Fruit fly (Drosophila melanogaster) whole organism, embryonic: ENCODE measurements around the gene in.

Experiments
- Adf1 ChIP-seq: fragments of 200-800 bp; sonication (Bioruptor generic); IDR thresholded peaks from 2 replicates; pipeline ENCODE4 v1.3.6; 2022; ENCODE audit warnings: missing biosample characterization, missing genetic modification characterization
- Atf-2 ChIP-seq: fragments of 200-800 bp; sonication (Bioruptor generic); optimal IDR thresholded peaks from 2 replicates; lab custom pipeline; 2016; ENCODE audit warnings: missing biosample characterization, missing genetic modification characterization
- B-H2 ChIP-seq: fragments of 200-800 bp; sonication (Bioruptor generic); optimal IDR thresholded peaks from 2 replicates; lab custom pipeline; 2018; ENCODE audit warnings: missing biosample characterization, mild to moderate bottlenecking, missing genetic modification characterization
- Bdp1 ChIP-seq: fragments of 200-800 bp; sonication (Bioruptor generic); optimal IDR thresholded peaks from 3 replicates; lab custom pipeline; 2016; ENCODE audit warnings: missing biosample characterization, missing genetic modification characterization
- CG12769 ChIP-seq: fragments of 200-800 bp; sonication (Bioruptor generic); optimal IDR thresholded peaks from 2 replicates; lab custom pipeline; 2019; ENCODE audit warnings: missing biosample characterization, mild to moderate bottlenecking, missing genetic modification characterization, moderate library complexity
- CG14441 ChIP-seq: fragments of 200-800 bp; sonication (Bioruptor generic); IDR thresholded peaks from 2 replicates; pipeline ENCODE4 v1.3.6; 2022; ENCODE audit warnings: missing biosample characterization, missing genetic modification characterization
- CG14965 ChIP-seq: fragments of 200-800 bp; sonication (Bioruptor generic); optimal IDR thresholded peaks from 2 replicates; lab custom pipeline; 2016; ENCODE audit warnings: missing biosample characterization, missing genetic modification characterization, borderline replicate concordance
- CG17385 ChIP-seq: fragments of 200-800 bp; sonication (Bioruptor generic); optimal IDR thresholded peaks from 3 replicates; lab custom pipeline; 2018; ENCODE audit warnings: missing biosample characterization, mild to moderate bottlenecking, missing genetic modification characterization
- CG18764 ChIP-seq: fragments of 200-800 bp; sonication (Bioruptor generic); optimal IDR thresholded peaks from 3 replicates; lab custom pipeline; 2016; ENCODE audit warnings: missing biosample characterization, missing genetic modification characterization
- CG2116 ChIP-seq: fragments of 200-800 bp; sonication (Bioruptor generic); optimal IDR thresholded peaks from 3 replicates; lab custom pipeline; 2018; ENCODE audit warnings: missing biosample characterization, mild to moderate bottlenecking, missing genetic modification characterization
- CG2199 ChIP-seq: fragments of 200-800 bp; sonication (Bioruptor generic); IDR thresholded peaks from 3 replicates; pipeline ENCODE4 v1.3.6; 2022; ENCODE audit warnings: missing biosample characterization, missing genetic modification characterization
- CG2875 ChIP-seq: fragments of 200-800 bp; sonication (Bioruptor generic); optimal IDR thresholded peaks from 2 replicates; lab custom pipeline; 2017; ENCODE audit warnings: missing biosample characterization, mild to moderate bottlenecking, missing genetic modification characterization, missing genetic modification reagents
- CG30403 ChIP-seq: fragments of 200-800 bp; sonication (Bioruptor generic); optimal IDR thresholded peaks from 3 replicates; lab custom pipeline; 2016; ENCODE audit warnings: missing biosample characterization, missing genetic modification characterization
- CG30431 ChIP-seq: fragments of 200-800 bp; sonication (Bioruptor generic); optimal IDR thresholded peaks from 2 replicates; lab custom pipeline; 2017; ENCODE audit warnings: missing biosample characterization, missing genetic modification characterization
- CG31365 ChIP-seq: fragments of 200-800 bp; sonication (Bioruptor generic); optimal IDR thresholded peaks from 2 replicates; lab custom pipeline; 2018; ENCODE audit warnings: missing biosample characterization, mild to moderate bottlenecking, missing genetic modification characterization
- CG3163 ChIP-seq: fragments of 200-800 bp; sonication (Bioruptor generic); optimal IDR thresholded peaks from 3 replicates; lab custom pipeline; 2016; ENCODE audit warnings: missing biosample characterization, missing genetic modification characterization
- CG34224 ChIP-seq: fragments of 200-800 bp; sonication (Bioruptor generic); IDR thresholded peaks from 3 replicates; pipeline ENCODE4 v1.3.6; 2022; ENCODE audit warnings: missing biosample characterization, missing genetic modification characterization; ENCODE audit not compliant: partially characterized antibody
- CG8089 ChIP-seq: fragments of 200-800 bp; sonication (Bioruptor generic); optimal IDR thresholded peaks from 3 replicates; lab custom pipeline; 2016; ENCODE audit warnings: missing biosample characterization, missing genetic modification characterization
- D19A ChIP-seq: fragments of 200-800 bp; optimal IDR thresholded peaks from 3 replicates; lab custom pipeline; 2019; ENCODE audit warnings: missing biosample characterization, mild to moderate bottlenecking, missing genetic modification characterization, moderate library complexity
- ERR ChIP-seq: fragments of 200-800 bp; sonication (Bioruptor generic); optimal IDR thresholded peaks from 2 replicates; lab custom pipeline; 2016; ENCODE audit warnings: missing biosample characterization, missing genetic modification characterization
- Eip74EF ChIP-seq, 2 experiments: fragments of 200-800 bp in 1 of 2; fragments of >200 bp in 1 of 2; sonication (Bioruptor generic) in 1 of 2; optimal IDR thresholded peaks; 2 replicates each; lab custom pipeline; 2017 to 2019; ENCODE audit warnings: missing biosample characterization in 2 of 2, missing genetic modification characterization in 2 of 2, mild to moderate bottlenecking in 1 of 2, moderate library complexity in 1 of 2
- HHEX ChIP-seq: fragments of 200-800 bp; sonication (Bioruptor generic); optimal IDR thresholded peaks from 3 replicates; lab custom pipeline; 2017; ENCODE audit warnings: missing biosample characterization, mild to moderate bottlenecking, missing genetic modification characterization, missing genetic modification reagents
- HmgZ ChIP-seq: fragments of 200-800 bp; sonication (Bioruptor generic); optimal IDR thresholded peaks from 2 replicates; lab custom pipeline; 2018; ENCODE audit warnings: missing biosample characterization, mild to moderate bottlenecking, missing genetic modification characterization
- Kr ChIP-seq: fragments of 200-800 bp; sonication (Bioruptor generic); optimal IDR thresholded peaks from 2 replicates; lab custom pipeline; 2017; ENCODE audit warnings: missing biosample characterization, mild to moderate bottlenecking, missing genetic modification characterization
- Lim3 ChIP-seq: fragments of 200-800 bp; sonication (Bioruptor generic); IDR thresholded peaks from 2 replicates; pipeline ENCODE4 v1.3.6; 2022; ENCODE audit warnings: missing biosample characterization, missing genetic modification characterization
- Poxn ChIP-seq: fragments of 200-800 bp; sonication (Bioruptor generic); IDR thresholded peaks from 2 replicates; pipeline ENCODE4 v1.3.6; 2022; ENCODE audit warnings: missing biosample characterization, missing genetic modification characterization
- al ChIP-seq: fragments of 200-800 bp; sonication (Bioruptor generic); IDR thresholded peaks from 2 replicates; pipeline ENCODE4 v1.3.6; 2022; ENCODE audit warnings: missing biosample characterization, missing genetic modification characterization
- ash1 ChIP-seq: fragments of 200-800 bp; sonication (Bioruptor generic); optimal IDR thresholded peaks from 2 replicates; lab custom pipeline; 2018; ENCODE audit warnings: missing biosample characterization, mild to moderate bottlenecking, missing genetic modification characterization
- chinmo ChIP-seq: fragments of 200-800 bp; sonication (Bioruptor generic); IDR thresholded peaks from 4 replicates; pipeline ENCODE4 v1.3.6; 2022; ENCODE audit warnings: missing biosample characterization, missing genetic modification characterization; ENCODE audit not compliant: partially characterized antibody
- crol ChIP-seq: fragments of 200-800 bp; sonication (Bioruptor generic); IDR thresholded peaks from 2 replicates; pipeline ENCODE4 v1.3.6; 2022; ENCODE audit warnings: missing biosample characterization, missing genetic modification characterization
- ewg ChIP-seq: fragments of 200-800 bp; sonication (Bioruptor generic); optimal IDR thresholded peaks from 3 replicates; lab custom pipeline; 2017; ENCODE audit warnings: mild to moderate bottlenecking, missing biosample characterization, missing genetic modification reagents, missing genetic modification characterization
- fd64A ChIP-seq: fragments of 200-800 bp; sonication (Bioruptor generic); optimal IDR thresholded peaks from 3 replicates; lab custom pipeline; 2018; ENCODE audit warnings: missing biosample characterization, mild to moderate bottlenecking, missing genetic modification characterization
- fu2 ChIP-seq: fragments of 200-800 bp; sonication (Bioruptor generic); optimal IDR thresholded peaks from 2 replicates; lab custom pipeline; 2016; ENCODE audit warnings: missing biosample characterization, missing genetic modification characterization
- gsb ChIP-seq: fragments of 200-800 bp; sonication (Bioruptor generic); IDR thresholded peaks from 2 replicates; pipeline ENCODE4 v1.3.6; 2022; ENCODE audit warnings: missing biosample characterization, missing genetic modification characterization
- h ChIP-seq: fragments of >200 bp; optimal IDR thresholded peaks from 2 replicates; lab custom pipeline; 2017
- ham ChIP-seq: fragments of 200-800 bp; sonication (Bioruptor generic); IDR thresholded peaks from 2 replicates; pipeline ENCODE4 v1.3.6; 2022; ENCODE audit warnings: missing biosample characterization, missing genetic modification characterization
- inv ChIP-seq: fragments of 200-800 bp; sonication (Bioruptor generic); IDR thresholded peaks from 2 replicates; pipeline ENCODE4 v1.3.6; 2022; ENCODE audit warnings: missing biosample characterization, missing genetic modification characterization; ENCODE audit not compliant: partially characterized antibody
- mirr ChIP-seq: fragments of 200-800 bp; sonication (Bioruptor generic); optimal IDR thresholded peaks from 3 replicates; lab custom pipeline; 2018; ENCODE audit warnings: missing biosample characterization, mild to moderate bottlenecking, missing genetic modification characterization
- nau ChIP-seq: fragments of 200-800 bp; sonication (Bioruptor generic); optimal IDR thresholded peaks from 3 replicates; lab custom pipeline; 2017; ENCODE audit warnings: missing biosample characterization, mild to moderate bottlenecking, missing genetic modification characterization, missing genetic modification reagents
- nerfin-2 ChIP-seq: fragments of 200-800 bp; sonication (Bioruptor generic); IDR thresholded peaks from 2 replicates; pipeline ENCODE4 v1.3.6; 2022; ENCODE audit warnings: missing biosample characterization, missing genetic modification characterization; ENCODE audit not compliant: partially characterized antibody
- pita ChIP-seq: fragments of 200-800 bp; sonication (Bioruptor generic); optimal IDR thresholded peaks from 2 replicates; lab custom pipeline; 2017; ENCODE audit warnings: missing biosample characterization, mild to moderate bottlenecking, missing genetic modification characterization
- psq ChIP-seq: fragments of 200-800 bp; sonication (Bioruptor generic); optimal IDR thresholded peaks from 2 replicates; lab custom pipeline; 2017; ENCODE audit warnings: missing biosample characterization, missing genetic modification characterization
- sc ChIP-seq, 3 experiments: fragments of >200 bp in 2 of 3; fragments of 200-800 bp in 1 of 3; sonication (Bioruptor generic) in 1 of 3; optimal IDR thresholded peaks; 2 replicates in 2 of 3; 3 replicates in 1 of 3; lab custom pipeline; 2017; ENCODE audit warnings: mild to moderate bottlenecking in 1 of 3, missing biosample characterization in 1 of 3, missing genetic modification characterization in 1 of 3, missing genetic modification reagents in 1 of 3
- shn ChIP-seq: fragments of 200-800 bp; sonication (Bioruptor generic); optimal IDR thresholded peaks from 3 replicates; lab custom pipeline; 2016; ENCODE audit warnings: missing biosample characterization, missing genetic modification characterization
- tin ChIP-seq: fragments of 200-800 bp; sonication (Bioruptor generic); optimal IDR thresholded peaks from 3 replicates; lab custom pipeline; 2016; ENCODE audit warnings: missing biosample characterization, missing genetic modification characterization
- ttk ChIP-seq: fragments of 200-800 bp; sonication (Bioruptor generic); IDR thresholded peaks from 2 replicates; pipeline ENCODE4 v2.1.2; 2022; ENCODE audit warnings: missing biosample characterization, missing genetic modification characterization
- vnd ChIP-seq: fragments of 200-800 bp; sonication (Bioruptor generic); IDR thresholded peaks from 3 replicates; pipeline ENCODE4 v1.3.6; 2022; ENCODE audit warnings: missing biosample characterization, missing genetic modification characterization; ENCODE audit not compliant: partially characterized antibody
- vvl ChIP-seq: fragments of 200-800 bp; sonication (Bioruptor generic); IDR thresholded peaks from 2 replicates; pipeline ENCODE4 v1.3.6; 2022; ENCODE audit warnings: missing biosample characterization, missing genetic modification characterization

Gene in

DNA sequence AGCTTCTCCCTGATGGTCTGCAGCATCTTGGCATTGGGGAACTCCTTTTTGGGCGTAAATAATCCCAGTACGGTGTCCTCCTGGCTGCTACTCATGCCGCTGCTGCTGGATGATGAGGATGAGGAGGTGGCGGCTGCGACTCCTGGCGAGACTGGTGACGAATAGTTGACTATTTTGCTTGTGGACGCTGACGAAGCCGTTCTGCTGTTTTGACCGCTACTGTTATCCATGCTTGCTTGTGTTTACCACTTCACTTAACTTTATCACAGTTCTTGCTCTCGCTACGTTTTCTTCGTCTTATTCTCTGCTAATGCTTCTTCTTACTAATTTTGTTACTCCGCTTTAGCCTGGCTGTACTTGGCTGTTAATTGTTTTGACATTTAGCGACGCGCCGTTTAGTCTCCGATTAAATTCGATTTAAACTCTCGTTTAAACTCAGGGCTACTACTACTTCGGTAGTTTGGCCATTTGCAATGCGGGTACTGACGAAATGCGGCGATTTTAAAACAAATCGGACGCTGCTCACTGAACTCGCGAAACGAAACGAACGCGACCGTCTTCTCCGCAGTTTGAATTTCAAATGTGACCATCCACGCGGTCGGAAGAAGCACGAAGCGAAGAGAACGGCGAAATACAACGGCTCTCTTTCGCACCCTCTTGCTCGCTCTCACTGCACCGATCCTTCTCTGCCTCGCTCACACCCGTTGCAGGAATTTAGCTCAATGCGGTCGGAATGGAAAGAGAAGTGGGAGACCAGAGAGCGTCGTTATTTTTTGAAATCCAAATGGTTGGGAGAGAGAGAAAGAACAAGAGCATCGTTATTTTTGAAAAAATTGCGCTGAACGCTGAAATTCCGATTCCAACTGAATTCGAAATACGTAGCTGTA lies 34.3 kb downstream of the in start, which contains the start of gene trbl (continued):
- TF ChIP-seq CG2116 (GFP tag; lab: Kevin White, UChicago) (peak; percentile 73), tin (GFP tag; lab: Kevin White, UChicago) (no peak), nau (GFP tag; lab: Kevin White, UChicago) (peak; percentile 68), HHEX (GFP tag; lab: Kevin White, UChicago) (no peak), ERR (no peak), ham (GFP tag; lab: Robert Waterston, UW) (no peak), fd64A (no peak), vnd (peak; percentile 43; the same call in 1 of the 3 replicates), ttk (GFP tag; lab: Robert Waterston, UW) (no peak), CG8089 (no peak), Kr (GFP tag; lab: Kevin White, UChicago) (peak; percentile 13), gsb (GFP tag; lab: Robert Waterston, UW) (no peak), fu2 (GFP tag; lab: Kevin White, UChicago) (no peak), CG31365 (peak; percentile 71), CG34224 (GFP tag; lab: Robert Waterston, UW) (peak; percentile 78), Lim3 (GFP tag; lab: Robert Waterston, UW) (no peak), pita (GFP tag; lab: Kevin White, UChicago) (no peak), Poxn (GFP tag; lab: Robert Waterston, UW) (no peak), shn (no peak), chinmo (GFP tag; lab: Robert Waterston, UW) (peak; percentile 98), mirr (GFP tag; lab: Kevin White, UChicago) (peak; percentile 54), psq (GFP tag; lab: Kevin White, UChicago) (peak; percentile 83), sc (optimal IDR thresholded peaks at IDR 0.05; lab: Kevin White, UChicago) (no peak), sc (GFP tag; optimal IDR thresholded peaks at IDR 0.05; lab: Kevin White, UChicago) (no peak), B-H2 (GFP tag; lab: Kevin White, UChicago) (no peak), CG18764 (GFP tag; lab: Kevin White, UChicago) (no peak), HmgZ (tag; lab: Kevin White, UChicago) (no peak), D19A (tag; lab: Kevin White, UChicago) (peak; percentile 26), CG3163 (GFP tag; lab: Kevin White, UChicago) (peak; percentile 99), CG17385 (GFP tag; lab: Kevin White, UChicago) (peak; percentile 91), CG14965 (GFP tag; lab: Kevin White, UChicago) (no peak), Eip74EF (GFP tag; optimal IDR thresholded peaks at IDR 0.05; lab: Kevin White, UChicago) (peak in 1 of 2 experiments; percentile 67), CG2199 (GFP tag; lab: Robert Waterston, UW) (peak; percentile 79; the same call in 1 of the 3 replicates), vvl (GFP tag; lab: Robert Waterston, UW) (peak; percentile 56; the same call in 1 of the 2 replicates), CG30403 (GFP tag; lab: Kevin White, UChicago) (no peak), crol (GFP tag; lab: Robert Waterston, UW) (no peak), nerfin-2 (GFP tag; lab: Robert Waterston, UW) (peak; percentile 75; the same call in 1 of the 2 replicates), al (no peak), Bdp1 (GFP tag; lab: Kevin White, UChicago) (no peak), Adf1 (GFP tag; lab: Robert Waterston, UW) (no peak; the same call in 1 of the 2 replicates), CG2875 (GFP tag; lab: Kevin White, UChicago) (no peak), ash1 (GFP tag; lab: Kevin White, UChicago) (no peak), CG14441 (GFP tag; lab: Robert Waterston, UW) (no peak), h (lab: Kevin White, UChicago) (no peak), Atf-2 (no peak), inv (GFP tag; lab: Robert Waterston, UW) (no peak), CG30431 (no peak), ewg (GFP tag; lab: Kevin White, UChicago) (no peak), CG12769 (tag; lab: Kevin White, UChicago) (peak; percentile 40)
